Worm (Caenorhabditis elegans): ENCODE measurements around the gene F10E9.11.

Gene F10E9.11

DNA sequence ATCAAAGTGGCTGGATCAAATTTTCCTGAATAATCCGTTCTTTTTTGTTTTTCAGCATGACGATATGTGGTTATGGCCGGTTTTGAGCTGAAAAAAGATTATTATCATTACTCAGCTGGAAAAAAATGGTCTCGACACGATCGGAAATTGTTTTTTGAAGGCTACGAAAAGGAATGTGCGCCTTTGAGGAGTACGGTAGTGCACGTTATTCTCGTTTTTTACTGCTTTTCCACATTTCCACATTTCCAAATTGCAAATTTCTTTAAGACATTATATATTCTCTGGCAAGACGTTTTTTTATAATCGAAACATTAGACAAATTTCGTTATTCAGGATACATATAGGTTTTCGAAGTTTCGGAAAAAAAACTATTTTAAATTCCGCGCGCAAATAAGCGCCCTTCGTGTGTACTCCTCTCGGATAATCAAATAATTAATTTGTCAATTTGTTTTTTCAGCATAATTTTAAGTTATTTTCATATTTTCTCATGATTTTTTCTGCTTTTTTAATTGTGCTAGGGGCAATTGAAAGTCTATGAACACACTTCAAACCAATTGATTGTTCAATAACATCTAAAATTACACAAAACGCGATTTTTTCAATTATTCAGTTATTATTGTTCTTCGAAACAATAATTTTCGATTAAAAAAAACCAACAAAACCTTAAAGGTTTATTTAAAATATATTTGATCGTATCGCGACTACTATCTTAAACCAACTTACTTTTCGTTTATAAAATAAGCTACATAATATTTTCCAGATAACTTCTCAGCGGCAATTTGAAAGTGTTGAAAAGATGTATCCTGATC lies 44.4 kb upstream of the F10E9.11 start, which contains the start of gene R05D3.3:
TSS of gene R05D3.3 (plus strand) at position 759 of the 809 bp plus-strand sequence.
- TF ChIP-seq F57A8.1 (GFP tag; optimal IDR thresholded peaks at IDR 0.05) (no peak), ztf-22 (GFP tag; optimal IDR thresholded peaks at IDR 0.05) (no peak), madf-6 (GFP tag; IDR thresholded peaks at IDR 0.05) (peak; percentile 44), lin-40 (tag; optimal IDR thresholded peaks at IDR 0.05) (no peak), ztf-28 (GFP tag; IDR thresholded peaks at IDR 0.05) (no peak), Y53G8AR.9 (GFP tag; conservative IDR thresholded peaks at IDR 0.05) (no peak), efl-1 (GFP tag; optimal IDR thresholded peaks at IDR 0.05) (peak; percentile 1), ztf-3 (GFP tag; optimal IDR thresholded peaks at IDR 0.05) (no peak), attf-3 (GFP tag; conservative IDR thresholded peaks at IDR 0.05) (no peak), F10E7.11 (tag; optimal IDR thresholded peaks at IDR 0.05) (no peak), C06A6.2 (GFP tag; conservative IDR thresholded peaks at IDR 0.05) (no peak), ceh-91 (GFP tag; IDR thresholded peaks at IDR 0.05) (peak; percentile 84), F49E8.2 (tag; optimal IDR thresholded peaks at IDR 0.05; ENCODE audit: insufficient read depth) (no peak), cebp-2 (GFP tag; IDR thresholded peaks at IDR 0.05) (no peak), madf-10 (tag; optimal IDR thresholded peaks at IDR 0.05) (no peak), nhr-27 (tag; optimal IDR thresholded peaks at IDR 0.05) (no peak), F33H1.4 (GFP tag; IDR thresholded peaks at IDR 0.05) (peak; percentile 55; the same call in 1 of the 2 replicates), attf-5 (GFP tag; optimal IDR thresholded peaks at IDR 0.05) (no peak), die-1 (tag; optimal IDR thresholded peaks at IDR 0.05) (no peak), atf-7 (tag; optimal IDR thresholded peaks at IDR 0.05) (no peak), lsl-1 (GFP tag; optimal IDR thresholded peaks at IDR 0.05) (peak; percentile 74), nhr-80 (tag; optimal IDR thresholded peaks at IDR 0.05) (no peak), rcor-1 (GFP tag; IDR thresholded peaks at IDR 0.05) (no peak), B0035.1 (tag; optimal IDR thresholded peaks at IDR 0.05) (no peak), snpc-1.3 (tag; optimal IDR thresholded peaks at IDR 0.05; ENCODE audit: insufficient read depth) (no peak)

DNA sequence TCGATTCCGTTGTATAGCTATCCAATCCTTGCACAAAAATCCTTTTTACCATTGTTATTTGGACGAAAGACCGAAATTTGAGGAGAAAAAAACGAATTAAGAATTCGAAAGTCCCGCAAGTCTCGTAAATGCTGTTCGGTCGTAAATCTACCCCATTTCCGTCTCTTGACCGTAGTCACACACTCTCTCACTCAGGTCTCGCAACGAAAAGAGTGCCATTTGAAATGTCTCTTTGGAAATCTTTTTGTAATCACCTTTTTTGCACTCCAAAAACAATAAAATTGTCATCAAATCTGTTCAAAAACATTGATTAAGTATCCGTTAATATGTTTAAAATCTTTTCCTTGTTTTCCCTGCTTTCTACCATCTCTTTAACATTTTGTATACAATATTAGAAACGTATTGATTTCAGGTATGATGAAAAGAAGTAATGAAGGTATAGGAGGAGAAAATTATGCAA lies 39.2 kb upstream of the F10E9.11 start, which contains the start of the genes R05D3.8 and rfp-1:
TSS of gene R05D3.8 (minus strand) at position 115 of the 460 bp plus-strand sequence.
TSS of gene rfp-1 (plus strand) at position 410 of the 460 bp plus-strand sequence.
- TF ChIP-seq mcd-1 (GFP tag; IDR thresholded peaks at IDR 0.05), result peak; percentile 50; the same call in 1 of the 2 replicates
- no peak for TF ChIP-seq cebp-1 (GFP tag; IDR thresholded peaks at IDR 0.05)
- TF ChIP-seq cebp-1 (tag; optimal IDR thresholded peaks at IDR 0.05), result peak; percentile 67
- TF ChIP-seq dpl-1 (GFP tag; optimal IDR thresholded peaks at IDR 0.05), result peak; percentile 28
- peak; percentile 94 for TF ChIP-seq lsl-1 (GFP tag; optimal IDR thresholded peaks at IDR 0.05)
- TF ChIP-seq lin-54 (GFP tag; optimal IDR thresholded peaks at IDR 0.05), result peak; percentile 81
- no peak for TF ChIP-seq K12H6.12 (tag; optimal IDR thresholded peaks at IDR 0.05)
- TF ChIP-seq pha-4 (tag; optimal IDR thresholded peaks at IDR 0.05), result no peak
- peak; percentile 71 for TF ChIP-seq attf-5 (GFP tag; optimal IDR thresholded peaks at IDR 0.05)
- peak; percentile 79 for TF ChIP-seq hsf-1 (GFP tag; IDR thresholded peaks at IDR 0.05)
- no peak for TF ChIP-seq akir-1 (GFP tag; optimal IDR thresholded peaks at IDR 0.05)
- peak; percentile 87 for TF ChIP-seq madf-6 (GFP tag; IDR thresholded peaks at IDR 0.05)
- peak; percentile 53; the same call in 1 of the 2 replicates for TF ChIP-seq hmg-1.2 (GFP tag; IDR thresholded peaks at IDR 0.05)
- peak; percentile 56 for TF ChIP-seq xnd-1 (tag; optimal IDR thresholded peaks at IDR 0.05)
- no peak for TF ChIP-seq ama-1 (optimal IDR thresholded peaks at IDR 0.05)
- peak in 1 of 2 experiments; percentile 14 for TF ChIP-seq ama-1 (GFP tag; optimal IDR thresholded peaks at IDR 0.05)
- TF ChIP-seq ccch-3 (GFP tag; optimal IDR thresholded peaks at IDR 0.05), result no peak
- TF ChIP-seq nhr-90 (tag; optimal IDR thresholded peaks at IDR 0.05), result no peak
- no peak for TF ChIP-seq C17E4.6 (GFP tag; IDR thresholded peaks at IDR 0.05)
- TF ChIP-seq attf-3 (GFP tag; conservative IDR thresholded peaks at IDR 0.05), result peak; percentile 68
- TF ChIP-seq ztf-18 (tag; optimal IDR thresholded peaks at IDR 0.05), result no peak
- TF ChIP-seq nfya-1 (tag; optimal IDR thresholded peaks at IDR 0.05; ENCODE audit: borderline replicate concordance, insufficient read depth), result no peak
- no peak; the same call in 1 of the 2 replicates for TF ChIP-seq lir-1 (GFP tag; conservative IDR thresholded peaks at IDR 0.05)
- TF ChIP-seq F33H1.4 (GFP tag; IDR thresholded peaks at IDR 0.05), result peak; percentile 95
- TF ChIP-seq pbrm-1 (GFP tag; IDR thresholded peaks at IDR 0.05), result 0 out of 2 replicates have a peak, but pooled peaks have one; percentile 34
- no peak for TF ChIP-seq aptf-2 (GFP tag; conservative IDR thresholded peaks at IDR 0.05)

Data from whole organism, young adult.